Worm (Caenorhabditis elegans) whole organism, L2 larva: ENCODE results near the gene lpr-7.

ENCODE experiments used
- C34F6.9 ChIP-seq: fragments of 150-350 bp; optimal IDR thresholded peaks from 2 replicates; lab custom pipeline; 2014; ENCODE audit warnings: missing biosample characterization, missing genetic modification characterization
- F13H6.1 ChIP-seq: sonication (generic microtip); optimal IDR thresholded peaks from 2 replicates; lab custom pipeline; 2016; ENCODE audit warnings: missing genetic modification characterization, missing compliant biosample characterization
- Y55F3AM.14 ChIP-seq: fragments of 200-800 bp; sonication (Bioruptor generic); optimal IDR thresholded peaks from 2 replicates; lab custom pipeline; 2018; ENCODE audit warnings: mild to moderate bottlenecking, missing genetic modification characterization, missing compliant biosample characterization
- ZK546.5 ChIP-seq: sonication (generic microtip); optimal IDR thresholded peaks from 2 replicates; lab custom pipeline; 2017; ENCODE audit warnings: missing biosample characterization, missing genetic modification characterization
- alr-1 ChIP-seq: fragments of 150-350 bp; optimal IDR thresholded peaks from 2 replicates; lab custom pipeline; 2014; ENCODE audit warnings: missing biosample characterization, missing genetic modification characterization
- aly-2 ChIP-seq: fragments of 150-350 bp; optimal IDR thresholded peaks from 2 replicates; lab custom pipeline; 2014; ENCODE audit warnings: missing biosample characterization, missing genetic modification characterization
- ama-1 ChIP-seq: fragments of 150-350 bp; optimal IDR thresholded peaks from 2 replicates; lab custom pipeline; 2018; ENCODE audit warnings: inconsistent platforms
- ceh-82 ChIP-seq: fragments of 150-350 bp; optimal IDR thresholded peaks from 2 replicates; lab custom pipeline; 2014; ENCODE audit warnings: missing biosample characterization, missing genetic modification characterization
- crh-2 ChIP-seq: sonication (generic microtip); optimal IDR thresholded peaks from 2 replicates; lab custom pipeline; 2017; ENCODE audit warnings: missing biosample characterization, missing genetic modification characterization
- egl-27 ChIP-seq: sonication (generic microtip); optimal IDR thresholded peaks from 3 replicates; lab custom pipeline; 2017; ENCODE audit warnings: missing biosample characterization, missing genetic modification reagents, missing genetic modification characterization
- elt-3 ChIP-seq: sonication (generic microtip); optimal IDR thresholded peaks from 2 replicates; lab custom pipeline; 2017; ENCODE audit warnings: missing biosample characterization, missing genetic modification characterization
- fos-1 ChIP-seq: fragments of 150-350 bp; optimal IDR thresholded peaks from 2 replicates; lab custom pipeline; 2014; ENCODE audit warnings: missing biosample characterization, missing genetic modification characterization
- gmeb-1 ChIP-seq: fragments of 150-350 bp; optimal IDR thresholded peaks from 2 replicates; lab custom pipeline; 2014; ENCODE audit warnings: missing biosample characterization, missing genetic modification characterization
- lin-11 ChIP-seq: fragments of 150-350 bp; sonication (generic microtip); optimal IDR thresholded peaks from 2 replicates; lab custom pipeline; 2014; ENCODE audit warnings: missing biosample characterization, missing genetic modification characterization, inconsistent platforms, mixed read lengths
- lin-13 ChIP-seq: fragments of 150-350 bp; optimal IDR thresholded peaks from 2 replicates; lab custom pipeline; 2014; ENCODE audit warnings: missing biosample characterization, missing genetic modification reagents, missing genetic modification characterization
- lin-39 ChIP-seq: fragments of 150-350 bp; optimal IDR thresholded peaks from 2 replicates; lab custom pipeline; 2014; ENCODE audit warnings: missing biosample characterization, missing genetic modification reagents, missing genetic modification characterization
- lsy-2 ChIP-seq, 2 experiments: fragments of 150-350 bp in 1 of 2; sonication (generic microtip) in 1 of 2; optimal IDR thresholded peaks; 2 replicates each; lab custom pipeline; 2014 to 2017; ENCODE audit warnings: missing biosample characterization in 2 of 2, missing genetic modification characterization in 2 of 2
- mab-5 ChIP-seq: fragments of 150-350 bp; optimal IDR thresholded peaks from 2 replicates; lab custom pipeline; 2014; ENCODE audit warnings: missing biosample characterization, missing genetic modification characterization
- mbf-1 ChIP-seq: sonication (generic microtip); optimal IDR thresholded peaks from 2 replicates; lab custom pipeline; 2017; ENCODE audit warnings: missing biosample characterization, missing genetic modification characterization
- mdl-1 ChIP-seq, 2 experiments: fragments of 150-350 bp in 1 of 2; sonication (generic microtip) in 1 of 2; optimal IDR thresholded peaks; 2 replicates each; lab custom pipeline; 2017; ENCODE audit warnings: missing biosample characterization in 2 of 2, missing genetic modification characterization in 2 of 2
- nhr-10 ChIP-seq: sonication (generic microtip); optimal IDR thresholded peaks from 2 replicates; lab custom pipeline; 2017; ENCODE audit warnings: missing biosample characterization, missing genetic modification characterization
- nhr-11 ChIP-seq: fragments of 150-350 bp; optimal IDR thresholded peaks from 2 replicates; lab custom pipeline; 2014; ENCODE audit warnings: missing biosample characterization, missing genetic modification characterization
- nhr-129 ChIP-seq: fragments of 150-350 bp; optimal IDR thresholded peaks from 2 replicates; lab custom pipeline; 2014; ENCODE audit warnings: missing biosample characterization, missing genetic modification characterization
- nhr-21 ChIP-seq: fragments of 150-350 bp; optimal IDR thresholded peaks from 2 replicates; lab custom pipeline; 2014; ENCODE audit warnings: missing biosample characterization, missing genetic modification characterization
- nhr-25 ChIP-seq: fragments of 150-350 bp; sonication (generic microtip); optimal IDR thresholded peaks from 3 replicates; lab custom pipeline; 2014; ENCODE audit warnings: missing biosample characterization, missing genetic modification characterization
- nhr-6 ChIP-seq: fragments of 150-350 bp; optimal IDR thresholded peaks from 2 replicates; lab custom pipeline; 2014; ENCODE audit warnings: missing biosample characterization, missing genetic modification characterization
- peb-1 ChIP-seq: fragments of 150-350 bp; optimal IDR thresholded peaks from 2 replicates; lab custom pipeline; 2014; ENCODE audit warnings: missing biosample characterization, missing genetic modification characterization
- sem-4 ChIP-seq: fragments of 150-350 bp; optimal IDR thresholded peaks from 2 replicates; lab custom pipeline; 2014; ENCODE audit warnings: missing biosample characterization, missing genetic modification reagents, missing genetic modification characterization
- skn-1 ChIP-seq: sonication (generic microtip); optimal IDR thresholded peaks from 2 replicates; lab custom pipeline; 2017; ENCODE audit warnings: missing biosample characterization, missing genetic modification characterization
- sma-3 ChIP-seq: sonication (generic microtip); optimal IDR thresholded peaks from 2 replicates; lab custom pipeline; 2016; ENCODE audit warnings: missing genetic modification reagents, missing genetic modification characterization, missing compliant biosample characterization
- sma-9 ChIP-seq, 2 experiments: fragments of 150-350 bp in 1 of 2; sonication (generic microtip) in 1 of 2; optimal IDR thresholded peaks; 2 replicates each; lab custom pipeline; 2014 to 2016; ENCODE audit warnings: missing genetic modification characterization in 2 of 2, mild to moderate bottlenecking in 1 of 2, missing biosample characterization in 1 of 2, missing compliant biosample characterization in 1 of 2, missing genetic modification reagents in 1 of 2, moderate library complexity in 1 of 2
- snpc-4 ChIP-seq: fragments of 150-350 bp; optimal IDR thresholded peaks from 2 replicates; lab custom pipeline; 2014; ENCODE audit warnings: missing biosample characterization, missing genetic modification characterization
- unc-55 ChIP-seq: fragments of 150-350 bp; sonication (generic microtip); optimal IDR thresholded peaks from 3 replicates; lab custom pipeline; 2014; ENCODE audit warnings: missing biosample characterization, missing genetic modification reagents, missing genetic modification characterization
- unc-62 ChIP-seq: fragments of 150-350 bp; optimal IDR thresholded peaks from 2 replicates; lab custom pipeline; 2014; ENCODE audit warnings: missing biosample characterization, missing genetic modification reagents, missing genetic modification characterization
- zag-1 ChIP-seq: fragments of 150-350 bp; optimal IDR thresholded peaks from 2 replicates; lab custom pipeline; 2014; ENCODE audit warnings: missing biosample characterization, missing genetic modification characterization
- ztf-1 ChIP-seq: fragments of 200-800 bp; sonication (Bioruptor generic); conservative IDR thresholded peaks from 2 replicates; pipeline ENCODE4 v1.3.6; 2022; ENCODE audit warnings: missing genetic modification characterization, missing compliant biosample characterization
- ztf-4 ChIP-seq: fragments of 150-350 bp; optimal IDR thresholded peaks from 2 replicates; lab custom pipeline; 2014; ENCODE audit warnings: missing biosample characterization, missing genetic modification characterization

lpr-7 gene

DNA sequence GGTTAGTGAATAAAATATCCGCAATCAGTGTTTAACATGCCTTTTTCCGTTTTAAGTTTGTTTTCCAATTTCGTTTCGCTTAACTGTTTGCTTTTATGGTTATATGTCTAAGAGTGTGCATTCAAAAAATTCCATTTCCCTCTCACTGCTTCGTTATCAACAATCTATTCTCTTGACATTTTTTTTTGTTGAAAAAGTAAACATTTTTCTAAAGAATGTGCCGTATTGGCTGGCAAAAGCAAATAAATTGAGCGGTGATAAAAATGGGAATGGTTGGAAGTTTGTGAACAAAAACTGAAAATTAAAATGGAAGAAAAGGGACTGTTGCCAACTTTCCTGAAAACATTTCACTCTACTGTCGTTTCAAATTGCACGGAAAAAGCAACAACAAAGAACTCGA lies 4.4 kb upstream of the lpr-7 start:
- TF ChIP-seq gmeb-1 (tag; lab: Kevin White, UChicago): peak; percentile 19
- TF ChIP-seq lin-39: no peak
- peak; percentile 40 for TF ChIP-seq sma-9 (GFP tag; optimal IDR thresholded peaks at IDR 0.05; lab: Kevin White, UChicago)
- no peak for TF ChIP-seq sma-9 (tag; optimal IDR thresholded peaks at IDR 0.05; lab: Kevin White, UChicago)
- no peak for TF ChIP-seq aly-2 (tag; lab: Kevin White, UChicago)
- TF ChIP-seq skn-1 (tag; lab: Kevin White, UChicago): no peak
- no peak for TF ChIP-seq ZK546.5
- TF ChIP-seq fos-1 (tag; lab: Kevin White, UChicago): peak; percentile 68
- peak; percentile 18 for TF ChIP-seq crh-2 (tag; lab: Kevin White, UChicago)

DNA sequence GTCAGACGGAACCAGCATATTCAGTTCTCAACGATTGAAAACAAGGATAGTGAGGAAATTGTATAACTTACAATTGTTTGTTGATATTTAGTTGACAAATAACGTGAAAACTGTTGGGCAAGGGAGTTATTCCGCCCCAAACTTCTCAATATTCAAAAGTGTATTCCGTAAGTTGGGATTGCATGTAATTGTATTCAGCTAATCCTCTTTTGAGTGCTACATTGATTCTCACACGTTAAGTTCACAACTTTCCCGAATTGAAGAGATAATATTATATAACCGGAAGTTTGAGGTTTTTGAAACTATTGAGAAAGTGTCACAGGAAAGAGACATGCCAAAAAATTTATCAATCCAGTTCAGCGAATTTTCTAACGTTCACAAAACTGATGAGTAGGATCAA lies 1.2 kb upstream of the lpr-7 start, which contains the start of gene ifc-2:
ifc-2 (minus strand) TSS at position 101 of the 400 bp plus-strand sequence.
- TF ChIP-seq sma-3 (GFP tag; lab: Kevin White, UChicago): no peak
- no peak for TF ChIP-seq sem-4
- no peak for TF ChIP-seq nhr-10 (tag; lab: Kevin White, UChicago)
- TF ChIP-seq sma-9 (GFP tag; optimal IDR thresholded peaks at IDR 0.05; lab: Kevin White, UChicago): no peak
- no peak for TF ChIP-seq sma-9 (tag; optimal IDR thresholded peaks at IDR 0.05; lab: Kevin White, UChicago)
- TF ChIP-seq F13H6.1: no peak
- no peak for TF ChIP-seq ztf-1 (GFP tag; lab: Robert Waterston, UW)
- no peak for TF ChIP-seq nhr-129 (tag; lab: Kevin White, UChicago)
- no peak for TF ChIP-seq nhr-11 (tag; lab: Kevin White, UChicago)
- TF ChIP-seq lin-11 (tag; lab: Kevin White, UChicago): no peak
- no peak for TF ChIP-seq nhr-6
- TF ChIP-seq lin-39: no peak
- no peak for TF ChIP-seq ama-1 (lab: Kevin White, UChicago)
- no peak for TF ChIP-seq elt-3
- TF ChIP-seq unc-62: no peak
- no peak for TF ChIP-seq skn-1 (tag; lab: Kevin White, UChicago)

- TF ChIP-seq mab-5 (tag; lab: Kevin White, UChicago) (peak; percentile 7), Y55F3AM.14 (GFP tag; lab: Kevin White, UChicago) (peak; percentile 44), C34F6.9 (tag; lab: Kevin White, UChicago) (peak; percentile 86), sma-3 (GFP tag; lab: Kevin White, UChicago) (no peak), lin-11 (tag; lab: Kevin White, UChicago) (peak; percentile 72), unc-55 (peak; percentile 81), nhr-6 (peak; percentile 14), nhr-129 (tag; lab: Kevin White, UChicago) (peak; percentile 66), snpc-4 (tag; lab: Kevin White, UChicago) (peak; percentile 79), crh-2 (tag; lab: Kevin White, UChicago) (peak; percentile 76), nhr-21 (tag; lab: Kevin White, UChicago) (peak; percentile 47), zag-1 (tag; lab: Kevin White, UChicago) (peak; percentile 39), F13H6.1 (peak; percentile 24), fos-1 (tag; lab: Kevin White, UChicago) (peak; percentile 57), nhr-25 (tag; lab: Kevin White, UChicago) (no peak), ztf-4 (tag; lab: Kevin White, UChicago) (peak; percentile 29), alr-1 (tag; lab: Kevin White, UChicago) (no peak), egl-27 (peak; percentile 47), lin-13 (GFP tag; lab: Kevin White, UChicago) (peak; percentile 56), mdl-1 (tag; optimal IDR thresholded peaks at IDR 0.05; lab: Kevin White, UChicago) (peak in 1 of 2 experiments; percentile 68), ZK546.5 (no peak), sma-9 (GFP tag; optimal IDR thresholded peaks at IDR 0.05; lab: Kevin White, UChicago) (peak; percentile 50), sma-9 (tag; optimal IDR thresholded peaks at IDR 0.05; lab: Kevin White, UChicago) (no peak), mbf-1 (tag; lab: Kevin White, UChicago) (no peak), lsy-2 (tag; optimal IDR thresholded peaks at IDR 0.05; lab: Kevin White, UChicago) (peak in 1 of 2 experiments; percentile 69)
- TF ChIP-seq, all 48 proteins: peak for 19
Measured at ce11 chrX:661727-662330, 5.8 kb downstream of the lpr-7 start, which contains the start of gene rund-1. Gene rund-1 (minus strand): TSS chrX:661777.

DNA sequence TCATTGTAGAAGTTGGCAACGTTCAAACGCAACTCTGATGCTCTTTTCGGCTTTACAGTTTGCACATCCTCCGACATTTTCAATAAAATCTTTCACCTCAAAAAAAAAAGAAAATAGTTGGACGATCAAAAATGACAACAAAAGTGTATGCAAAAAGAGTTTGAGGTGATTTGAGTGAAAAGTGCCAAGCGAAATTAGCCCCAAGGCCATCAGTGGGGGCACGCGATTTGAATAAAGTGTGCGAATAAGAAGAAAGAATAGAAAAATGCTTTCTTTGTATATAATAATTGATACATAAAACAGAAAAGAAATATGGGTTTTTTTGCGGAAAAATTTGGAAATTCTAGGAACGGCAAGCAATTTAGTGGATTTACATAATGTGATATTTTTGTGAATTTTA lies 10.1 kb downstream of the lpr-7 start, which contains the start of gene T19D7.5:
T19D7.5 (minus strand) TSS at position 101 of the 400 bp plus-strand sequence.
- TF ChIP-seq ZK546.5 (no peak), gmeb-1 (tag; lab: Kevin White, UChicago) (no peak), ceh-82 (tag; lab: Kevin White, UChicago) (no peak), snpc-4 (tag; lab: Kevin White, UChicago) (no peak), ztf-4 (tag; lab: Kevin White, UChicago) (no peak), peb-1 (tag; lab: Kevin White, UChicago) (no peak), egl-27 (no peak)
- TF ChIP-seq, all 48 proteins: peak for 0
